Worm (Caenorhabditis elegans): ENCODE measurements around the gene chil-26.

- TF ChIP-seq flt-1 (GFP tag; IDR thresholded peaks at IDR 0.05) (no peak), ceh-13 (GFP tag; optimal IDR thresholded peaks at IDR 0.05) (no peak), pes-1 (GFP tag; IDR thresholded peaks at IDR 0.05) (no peak), ceh-36 (tag; optimal IDR thresholded peaks at IDR 0.05) (no peak)
These were observed 8.8 kb upstream of the chil-26 start, which contains the start of gene chil-22 for ce11 chrII:9466095-9466494.
